Fruit fly (Drosophila melanogaster) Kc167 (cell line): ENCODE results near the gene CG42656.

Source experiments
- insv ChIP-seq: fragments of >200 bp; optimal IDR thresholded peaks from 3 replicates; lab custom pipeline; 2018; ENCODE audit warnings: missing external identifiers
- psq ChIP-seq: fragments of >200 bp; optimal IDR thresholded peaks from 2 replicates; lab custom pipeline; 2017; ENCODE audit warnings: missing external identifiers

DNA sequence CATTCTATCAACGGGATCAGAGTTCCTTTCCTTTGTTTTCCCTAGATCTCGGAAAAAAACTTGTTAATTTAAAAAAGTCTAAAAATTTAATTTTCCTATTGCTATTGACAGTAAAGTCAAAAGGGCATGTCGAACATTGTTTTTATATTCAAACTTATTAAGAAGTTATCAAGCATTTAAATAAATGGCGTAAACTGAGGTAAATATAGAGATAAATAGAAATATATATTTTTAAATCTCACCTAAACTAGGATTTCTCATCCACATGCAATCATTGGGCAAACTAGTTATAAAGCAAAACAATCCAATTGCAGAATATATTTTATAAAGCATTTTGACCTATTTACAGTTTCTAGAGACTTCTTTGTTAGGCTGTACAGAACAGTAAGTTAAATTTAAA, 26.3 kb upstream of the CG42656 start, which contains the start of gene Ubc84D:
- no peak for TF ChIP-seq insv
- TF ChIP-seq psq = no peak
